Fruit fly (Drosophila melanogaster) whole organism, embryonic: ENCODE results near the gene osk.

ENCODE experiments used
- Bteb2 ChIP-seq: fragments of 200-800 bp; sonication (Bioruptor generic); optimal IDR thresholded peaks from 2 replicates; lab custom pipeline; 2016; ENCODE audit warnings: missing biosample characterization, missing genetic modification characterization
- CG12391 ChIP-seq: fragments of 200-800 bp; sonication (Bioruptor generic); optimal IDR thresholded peaks from 3 replicates; lab custom pipeline; 2018; ENCODE audit warnings: missing biosample characterization, mild to moderate bottlenecking, missing genetic modification characterization, moderate library complexity
- CG14860 ChIP-seq: fragments of 200-800 bp; sonication (Bioruptor generic); IDR thresholded peaks from 3 replicates; pipeline ENCODE4 v1.3.6; 2022; ENCODE audit warnings: missing biosample characterization, missing genetic modification characterization; ENCODE audit not compliant: partially characterized antibody
- CG15073 ChIP-seq: fragments of 200-800 bp; sonication (Bioruptor generic); optimal IDR thresholded peaks from 2 replicates; lab custom pipeline; 2016; ENCODE audit warnings: missing biosample characterization, missing genetic modification characterization
- CG15479 ChIP-seq: fragments of 200-800 bp; sonication (Bioruptor generic); optimal IDR thresholded peaks from 3 replicates; lab custom pipeline; 2019; ENCODE audit warnings: missing biosample characterization, mild to moderate bottlenecking, missing genetic modification characterization, moderate library complexity
- CG15601 ChIP-seq: fragments of 200-800 bp; sonication (Bioruptor generic); optimal IDR thresholded peaks from 3 replicates; lab custom pipeline; 2019; ENCODE audit warnings: missing biosample characterization, mild to moderate bottlenecking, missing genetic modification characterization, moderate library complexity
- CG1647 ChIP-seq: fragments of 200-800 bp; sonication (Bioruptor generic); optimal IDR thresholded peaks from 3 replicates; lab custom pipeline; 2016; ENCODE audit warnings: missing biosample characterization, missing genetic modification characterization
- CG17912 ChIP-seq: fragments of 200-800 bp; sonication (Bioruptor generic); optimal IDR thresholded peaks from 2 replicates; lab custom pipeline; 2018; ENCODE audit warnings: missing biosample characterization, mild to moderate bottlenecking, missing genetic modification characterization
- CG18262 ChIP-seq: fragments of 200-800 bp; optimal IDR thresholded peaks from 3 replicates; lab custom pipeline; 2019; ENCODE audit warnings: missing biosample characterization, mild to moderate bottlenecking, missing genetic modification characterization, moderate library complexity
- CG3163 ChIP-seq: fragments of 200-800 bp; sonication (Bioruptor generic); optimal IDR thresholded peaks from 3 replicates; lab custom pipeline; 2016; ENCODE audit warnings: missing biosample characterization, missing genetic modification characterization
- CG3407 ChIP-seq: fragments of 200-800 bp; sonication (Bioruptor generic); optimal IDR thresholded peaks from 2 replicates; lab custom pipeline; 2018; ENCODE audit warnings: missing biosample characterization, mild to moderate bottlenecking, missing genetic modification characterization
- CG4730 ChIP-seq: fragments of 200-800 bp; sonication (Bioruptor generic); IDR thresholded peaks from 2 replicates; pipeline ENCODE4 v1.3.6; 2022; ENCODE audit warnings: missing biosample characterization, missing genetic modification characterization
- CG4854 ChIP-seq: fragments of 200-800 bp; sonication (Bioruptor generic); optimal IDR thresholded peaks from 2 replicates; lab custom pipeline; 2016; ENCODE audit warnings: missing biosample characterization, missing genetic modification characterization, inconsistent platforms
- CG5953 ChIP-seq: fragments of 200-800 bp; sonication (Bioruptor generic); IDR thresholded peaks from 2 replicates; pipeline ENCODE4 v1.3.6; 2022; ENCODE audit warnings: missing biosample characterization, missing genetic modification characterization
- CG6791 ChIP-seq: fragments of 200-800 bp; sonication (Bioruptor generic); IDR thresholded peaks from 3 replicates; pipeline ENCODE4 v1.3.6; 2022; ENCODE audit warnings: missing biosample characterization, missing genetic modification characterization; ENCODE audit not compliant: partially characterized antibody
- CG7745 ChIP-seq: fragments of 200-800 bp; sonication (Bioruptor generic); optimal IDR thresholded peaks from 2 replicates; lab custom pipeline; 2018; ENCODE audit warnings: missing biosample characterization, mild to moderate bottlenecking, missing genetic modification characterization, moderate library complexity
- Dip3 ChIP-seq: fragments of 200-800 bp; sonication (Bioruptor generic); optimal IDR thresholded peaks from 3 replicates; lab custom pipeline; 2016; ENCODE audit warnings: missing biosample characterization, missing genetic modification characterization
- Drgx ChIP-seq: fragments of 200-800 bp; sonication (Bioruptor generic); IDR thresholded peaks from 2 replicates; pipeline ENCODE4 v1.3.6; 2022; ENCODE audit warnings: missing biosample characterization, missing genetic modification characterization
- E2f2 ChIP-seq: fragments of 200-800 bp; sonication (Bioruptor generic); IDR thresholded peaks from 2 replicates; pipeline ENCODE4 v1.3.6; 2022; ENCODE audit warnings: missing biosample characterization, missing genetic modification characterization
- ERR ChIP-seq: fragments of 200-800 bp; sonication (Bioruptor generic); optimal IDR thresholded peaks from 2 replicates; lab custom pipeline; 2016; ENCODE audit warnings: missing biosample characterization, missing genetic modification characterization
- Fer2 ChIP-seq: fragments of 200-800 bp; sonication (Bioruptor generic); optimal IDR thresholded peaks from 2 replicates; lab custom pipeline; 2018; ENCODE audit warnings: missing biosample characterization, mild to moderate bottlenecking, missing genetic modification characterization, moderate library complexity
- cg ChIP-seq: fragments of 200-800 bp; sonication (Bioruptor generic); optimal IDR thresholded peaks from 3 replicates; lab custom pipeline; 2019; ENCODE audit warnings: missing biosample characterization, mild to moderate bottlenecking, missing genetic modification characterization, moderate library complexity
- chinmo ChIP-seq: fragments of 200-800 bp; sonication (Bioruptor generic); IDR thresholded peaks from 4 replicates; pipeline ENCODE4 v1.3.6; 2022; ENCODE audit warnings: missing biosample characterization, missing genetic modification characterization; ENCODE audit not compliant: partially characterized antibody
- ems ChIP-seq: fragments of 200-800 bp; sonication (Bioruptor generic); optimal IDR thresholded peaks from 3 replicates; lab custom pipeline; 2016; ENCODE audit warnings: missing biosample characterization, missing genetic modification characterization
- en ChIP-seq: fragments of 200-800 bp; sonication (Bioruptor generic); optimal IDR thresholded peaks from 2 replicates; lab custom pipeline; 2016; ENCODE audit warnings: missing biosample characterization, missing genetic modification characterization
- eve ChIP-seq, 2 experiments: fragments of >200 bp; optimal IDR thresholded peaks; 2 replicates each; lab custom pipeline; 2017; ENCODE audit warnings: missing biosample characterization in 2 of 2, missing genetic modification characterization in 2 of 2
- jumu ChIP-seq: fragments of 200-800 bp; sonication (Bioruptor generic); optimal IDR thresholded peaks from 3 replicates; lab custom pipeline; 2016; ENCODE audit warnings: missing biosample characterization, missing genetic modification characterization
- kni ChIP-seq: fragments of 200-800 bp; sonication (Bioruptor generic); optimal IDR thresholded peaks from 3 replicates; lab custom pipeline; 2017; ENCODE audit warnings: mild to moderate bottlenecking, missing biosample characterization, missing genetic modification reagents, missing genetic modification characterization
- maf-S ChIP-seq: fragments of 200-800 bp; sonication (Bioruptor generic); optimal IDR thresholded peaks from 2 replicates; lab custom pipeline; 2016; ENCODE audit warnings: missing biosample characterization, missing genetic modification characterization
- sug ChIP-seq: fragments of 200-800 bp; optimal IDR thresholded peaks from 2 replicates; lab custom pipeline; 2019; ENCODE audit warnings: missing biosample characterization, mild to moderate bottlenecking, missing genetic modification characterization, moderate library complexity
- tll ChIP-seq, 2 experiments: fragments of 200-800 bp in 1 of 2; fragments of >200 bp in 1 of 2; sonication (Bioruptor generic) in 1 of 2; optimal IDR thresholded peaks; 2 replicates each; lab custom pipeline; 2017 to 2019; ENCODE audit warnings: missing biosample characterization in 2 of 2, missing genetic modification characterization in 2 of 2, mild to moderate bottlenecking in 1 of 2, moderate library complexity in 1 of 2
- zen ChIP-seq: fragments of 200-800 bp; sonication (Bioruptor generic); optimal IDR thresholded peaks from 3 replicates; lab custom pipeline; 2018; ENCODE audit warnings: missing biosample characterization, mild to moderate bottlenecking, missing genetic modification characterization, moderate library complexity

The osk gene

dm6 chr3R:8963756-8964342 is 28.9 kb downstream of the osk start (continued):
- TF ChIP-seq ERR (GFP tag; lab: Kevin White, UChicago) (no peak), CG5953 (GFP tag; lab: Robert Waterston, UW) (peak; percentile 51; the same call in 1 of the 2 replicates), CG15073 (GFP tag; lab: Kevin White, UChicago) (no peak), CG3407 (GFP tag; lab: Kevin White, UChicago) (no peak), sug (no peak), CG4730 (GFP tag; lab: Robert Waterston, UW) (0 out of 2 replicates have a peak, but pooled peaks have one; percentile 35), chinmo (GFP tag; lab: Robert Waterston, UW) (no peak), Bteb2 (GFP tag; lab: Kevin White, UChicago) (no peak), zen (tag; lab: Kevin White, UChicago) (no peak), jumu (GFP tag; lab: Kevin White, UChicago) (no peak), Dip3 (GFP tag; lab: Kevin White, UChicago) (no peak), CG14860 (GFP tag; lab: Robert Waterston, UW) (no peak), CG4854 (GFP tag; lab: Kevin White, UChicago) (no peak), CG12391 (tag; lab: Kevin White, UChicago) (peak; percentile 53), CG1647 (GFP tag; lab: Kevin White, UChicago) (no peak)

DNA sequence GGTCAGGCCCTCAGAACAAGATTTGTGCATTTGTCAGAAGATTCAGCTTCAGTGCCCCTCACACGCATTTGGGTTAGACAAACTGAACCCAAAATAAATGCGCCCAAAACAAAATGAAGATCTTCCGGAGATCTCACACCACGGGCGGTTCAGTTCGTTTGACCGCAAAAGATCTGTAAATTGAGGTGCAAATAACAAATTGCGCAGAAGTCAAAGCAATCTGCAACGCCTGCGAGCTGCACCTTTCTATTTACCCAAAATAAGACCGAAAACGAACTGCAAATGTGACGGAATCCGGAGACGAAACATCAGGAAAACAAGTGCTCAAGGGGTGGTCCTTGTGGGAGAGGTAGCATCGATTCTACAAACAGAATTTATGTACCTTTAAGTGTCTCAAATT is 30.6 kb downstream of the osk start:
- TF ChIP-seq kni (GFP tag; lab: Kevin White, UChicago) (peak; percentile 9), ems (no peak), zen (tag; lab: Kevin White, UChicago) (peak; percentile 91), tll (GFP tag; optimal IDR thresholded peaks at IDR 0.05; lab: Kevin White, UChicago) (peak in 1 of 2 experiments; percentile 91)

DNA sequence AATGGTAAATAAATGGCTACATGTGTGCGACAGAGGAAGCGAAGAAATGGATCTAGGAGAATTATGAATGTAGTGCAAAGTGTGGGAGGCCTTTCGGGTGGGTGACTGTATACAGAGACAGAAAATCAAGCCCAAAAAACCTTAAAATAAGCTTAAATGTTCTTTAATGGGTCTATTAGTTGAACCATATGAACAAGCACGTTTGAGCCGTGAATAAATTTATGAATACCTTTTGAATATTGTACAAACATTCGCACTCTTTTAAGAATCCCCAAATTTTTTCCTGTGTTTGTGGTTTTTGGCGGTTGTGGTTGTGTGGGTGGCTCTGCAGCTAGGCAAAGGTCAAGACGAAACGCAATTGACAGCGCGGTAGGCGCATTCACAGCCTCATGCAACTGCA is 31.7 kb downstream of the osk start:
- TF ChIP-seq en (GFP tag; lab: Kevin White, UChicago) (no peak), Drgx (GFP tag; lab: Robert Waterston, UW) (0 out of 2 replicates have a peak, but pooled peaks have one; percentile 9)

dm6 chr3R:8968837-8969236 is 33.9 kb downstream of the osk start:
- TF ChIP-seq CG14860 (GFP tag; lab: Robert Waterston, UW), result no peak
- no peak for TF ChIP-seq CG15601 (tag; lab: Kevin White, UChicago)
- no peak for TF ChIP-seq maf-S (GFP tag; lab: Kevin White, UChicago)
- peak; percentile 2 for TF ChIP-seq CG18262 (tag; lab: Kevin White, UChicago)
- peak in 1 of 2 experiments; percentile 2 for TF ChIP-seq eve (GFP tag; optimal IDR thresholded peaks at IDR 0.05; lab: Kevin White, UChicago)
- no peak for TF ChIP-seq CG15479 (GFP tag; lab: Kevin White, UChicago)
- TF ChIP-seq CG6791 (GFP tag; lab: Robert Waterston, UW), result no peak
- TF ChIP-seq E2f2, result no peak
- no peak for TF ChIP-seq CG17912 (GFP tag; lab: Kevin White, UChicago)
- TF ChIP-seq Fer2 (tag; lab: Kevin White, UChicago), result no peak
- no peak for TF ChIP-seq CG3163 (GFP tag; lab: Kevin White, UChicago)
- no peak for TF ChIP-seq CG7745 (tag; lab: Kevin White, UChicago)
- TF ChIP-seq cg, result no peak
- TF ChIP-seq, all 482 proteins: peak for 2
